Worm (Caenorhabditis elegans): ENCODE results near the gene cut-5.

Gene cut-5

DNA sequence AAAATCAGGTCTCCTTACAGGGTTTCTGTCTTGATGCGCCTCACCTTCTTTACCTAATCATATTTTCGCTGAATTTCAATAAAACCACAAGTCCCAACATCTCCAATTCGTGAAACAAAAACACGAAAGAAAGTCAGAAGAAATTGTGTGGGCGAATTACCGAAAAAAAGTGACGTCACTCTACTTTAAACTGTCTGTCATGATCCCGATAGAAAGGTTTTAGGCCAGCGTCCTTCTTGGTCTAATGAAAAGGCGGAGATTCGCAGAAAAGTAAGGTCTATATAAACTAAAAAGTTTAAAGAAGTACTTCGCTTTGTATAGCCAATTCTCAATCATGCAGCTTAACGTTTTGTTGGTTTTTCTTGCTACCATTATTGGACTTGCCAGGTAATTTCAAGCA lies 31.7 kb downstream of the cut-5 start, which contains the start of gene cnc-8 (continued):
- TF ChIP-seq mab-9 (GFP tag; IDR thresholded peaks at IDR 0.05) (no peak), lin-39 (tag; optimal IDR thresholded peaks at IDR 0.05) (no peak), nhr-11 (tag; optimal IDR thresholded peaks at IDR 0.05) (no peak), elt-2 (tag; optimal IDR thresholded peaks at IDR 0.05) (no peak), fkh-8 (tag; optimal IDR thresholded peaks at IDR 0.05) (no peak), lin-35 (GFP tag; optimal IDR thresholded peaks at IDR 0.05) (no peak), fkh-10 (GFP tag; optimal IDR thresholded peaks at IDR 0.05) (no peak), ceh-63 (GFP tag; optimal IDR thresholded peaks at IDR 0.05) (no peak), snpc-4 (tag; optimal IDR thresholded peaks at IDR 0.05) (no peak), nhr-12 (tag; optimal IDR thresholded peaks at IDR 0.05) (no peak)

ce11 chrX:10304178-10304577 lies 33.8 kb downstream of the cut-5 start, which contains the start of gene fipr-21:
Gene fipr-21, plus strand, starts transcription at chrX:10304529.
- no peak for TF ChIP-seq hlh-17 (GFP tag; optimal IDR thresholded peaks at IDR 0.05; ENCODE audit: borderline replicate concordance)
- TF ChIP-seq egl-27 (tag; optimal IDR thresholded peaks at IDR 0.05), result no peak
- no peak for TF ChIP-seq dsc-1 (tag; optimal IDR thresholded peaks at IDR 0.05)
- TF ChIP-seq ets-5 (GFP tag; IDR thresholded peaks at IDR 0.05), result no peak
- TF ChIP-seq mab-9 (GFP tag; IDR thresholded peaks at IDR 0.05), result no peak
- no peak for TF ChIP-seq dpl-1 (GFP tag; optimal IDR thresholded peaks at IDR 0.05)
- no peak for TF ChIP-seq nhr-84 (tag; optimal IDR thresholded peaks at IDR 0.05)
- TF ChIP-seq snpc-4 (tag; optimal IDR thresholded peaks at IDR 0.05), result no peak
- TF ChIP-seq unc-98 (GFP tag; IDR thresholded peaks at IDR 0.05), result no peak
- TF ChIP-seq unc-30 (tag; optimal IDR thresholded peaks at IDR 0.05), result no peak
- no peak for TF ChIP-seq C34B4.2 (tag; optimal IDR thresholded peaks at IDR 0.05)
- TF ChIP-seq irx-1 (tag; optimal IDR thresholded peaks at IDR 0.05), result no peak
- peak; percentile 88 for TF ChIP-seq blmp-1 (tag; optimal IDR thresholded peaks at IDR 0.05)
- TF ChIP-seq zip-4 (GFP tag; optimal IDR thresholded peaks at IDR 0.05), result no peak
- peak; percentile 25 for TF ChIP-seq mep-1 (tag; optimal IDR thresholded peaks at IDR 0.05)
- no peak for TF ChIP-seq vab-15 (tag; optimal IDR thresholded peaks at IDR 0.05)
- TF ChIP-seq lin-39 (tag; optimal IDR thresholded peaks at IDR 0.05), result no peak
- peak; percentile 63 for TF ChIP-seq nhr-20 (tag; optimal IDR thresholded peaks at IDR 0.05)
- TF ChIP-seq sup-37 (GFP tag; optimal IDR thresholded peaks at IDR 0.05), result no peak
- TF ChIP-seq lin-15B (tag; optimal IDR thresholded peaks at IDR 0.05), result no peak
- TF ChIP-seq unc-62 (GFP tag; optimal IDR thresholded peaks at IDR 0.05), result no peak
- no peak for TF ChIP-seq hpl-2 (GFP tag; optimal IDR thresholded peaks at IDR 0.05)
- TF ChIP-seq elt-2 (tag; optimal IDR thresholded peaks at IDR 0.05), result no peak
- TF ChIP-seq tbx-2 (tag; optimal IDR thresholded peaks at IDR 0.05), result no peak
- no peak for TF ChIP-seq sox-4 (tag; optimal IDR thresholded peaks at IDR 0.05)
- no peak for TF ChIP-seq isw-1 (GFP tag; IDR thresholded peaks at IDR 0.05)
- no peak for TF ChIP-seq C16A3.4 (tag; optimal IDR thresholded peaks at IDR 0.05)
- TF ChIP-seq aly-2 (tag; optimal IDR thresholded peaks at IDR 0.05), result no peak
- no peak for TF ChIP-seq pqm-1 (tag; optimal IDR thresholded peaks at IDR 0.05)
- TF ChIP-seq ceh-63 (GFP tag; optimal IDR thresholded peaks at IDR 0.05), result no peak
- no peak for TF ChIP-seq mef-2 (tag; optimal IDR thresholded peaks at IDR 0.05)
- TF ChIP-seq xbp-1 (tag; optimal IDR thresholded peaks at IDR 0.05), result no peak
- TF ChIP-seq nhr-85 (tag), result peak; percentile 92
- TF ChIP-seq ama-1 (optimal IDR thresholded peaks at IDR 0.05), result no peak
- no peak for TF ChIP-seq Y116A8C.19 (tag; optimal IDR thresholded peaks at IDR 0.05; ENCODE audit: borderline replicate concordance)
- no peak for TF ChIP-seq nhr-47 (tag; optimal IDR thresholded peaks at IDR 0.05)
- no peak for TF ChIP-seq tlp-1 (tag; optimal IDR thresholded peaks at IDR 0.05)
- no peak for TF ChIP-seq C04F5.9 (tag; optimal IDR thresholded peaks at IDR 0.05)
- no peak for TF ChIP-seq lin-13 (GFP tag; optimal IDR thresholded peaks at IDR 0.05)
- no peak for TF ChIP-seq ceh-8 (GFP tag; optimal IDR thresholded peaks at IDR 0.05)
- TF ChIP-seq lin-35 (GFP tag; optimal IDR thresholded peaks at IDR 0.05), result no peak
- no peak for TF ChIP-seq ceh-88 (GFP tag; IDR thresholded peaks at IDR 0.05)
- no peak for TF ChIP-seq hlh-4 (tag; optimal IDR thresholded peaks at IDR 0.05)
- TF ChIP-seq fkh-10 (GFP tag; optimal IDR thresholded peaks at IDR 0.05), result no peak
- no peak for TF ChIP-seq swsn-7 (tag; optimal IDR thresholded peaks at IDR 0.05)
- no peak for TF ChIP-seq pax-3 (tag; optimal IDR thresholded peaks at IDR 0.05)
- TF ChIP-seq ceh-90 (tag; optimal IDR thresholded peaks at IDR 0.05), result no peak
- TF ChIP-seq nhr-28 (tag; optimal IDR thresholded peaks at IDR 0.05), result no peak
- no peak for TF ChIP-seq nhr-12 (tag; optimal IDR thresholded peaks at IDR 0.05)
- TF ChIP-seq ces-1 (GFP tag; optimal IDR thresholded peaks at IDR 0.05), result no peak
